Worm (Caenorhabditis elegans) whole organism, young adult: Measurements from ENCODE around the gene Y17G7B.23.
A peak's percentile ranks its signal among the peaks of the same experiment; 100 is the strongest.

Experiments
- C06A6.2 ChIP-seq: fragments of 200-800 bp; sonication (Bioruptor generic); conservative IDR thresholded peaks from 2 replicates; pipeline ENCODE4 v1.3.6; 2022; ENCODE audit warnings: missing genetic modification characterization, missing compliant biosample characterization
- C17E4.6 ChIP-seq: fragments of 200-800 bp; sonication (Bioruptor generic); IDR thresholded peaks from 2 replicates; pipeline ENCODE4 v1.3.6; 2022; ENCODE audit warnings: missing genetic modification reagents, missing genetic modification characterization, missing compliant biosample characterization
- D2030.7 ChIP-seq: fragments of 200-800 bp; sonication (Bioruptor generic); IDR thresholded peaks from 2 replicates; pipeline ENCODE4 v1.3.6; 2022; ENCODE audit warnings: missing genetic modification reagents, missing genetic modification characterization, missing compliant biosample characterization
- F23B12.7 ChIP-seq: sonication (generic microtip); optimal IDR thresholded peaks from 2 replicates; lab custom pipeline; 2017; ENCODE audit warnings: missing genetic modification characterization, mild to moderate bottlenecking, missing compliant biosample characterization, antibody characterized with exemption, moderate library complexity; ENCODE audit not compliant: insufficient read depth
- F33H1.4 ChIP-seq: fragments of 200-800 bp; sonication (Bioruptor generic); IDR thresholded peaks from 2 replicates; pipeline ENCODE4 v1.3.6; 2022; ENCODE audit warnings: missing genetic modification reagents, missing genetic modification characterization, missing compliant biosample characterization
- F39B2.1 ChIP-seq: fragments of 200-800 bp; sonication (Bioruptor generic); IDR thresholded peaks from 2 replicates; pipeline ENCODE4 v1.3.6; 2022; ENCODE audit warnings: missing genetic modification reagents, missing genetic modification characterization, missing compliant biosample characterization
- F57A8.1 ChIP-seq: fragments of 200-800 bp; sonication (Bioruptor generic); optimal IDR thresholded peaks from 2 replicates; lab custom pipeline; 2018; ENCODE audit warnings: mild to moderate bottlenecking, missing genetic modification characterization, moderate library complexity, missing compliant biosample characterization
- F57C9.4 ChIP-seq: sonication (generic microtip); optimal IDR thresholded peaks from 2 replicates; lab custom pipeline; 2017; ENCODE audit warnings: mild to moderate bottlenecking, missing genetic modification characterization, missing compliant biosample characterization
- Y53F4B.3 ChIP-seq: fragments of 200-800 bp; sonication (Bioruptor generic); IDR thresholded peaks from 2 replicates; pipeline ENCODE4 v1.3.6; 2022; ENCODE audit warnings: missing genetic modification reagents, missing genetic modification characterization, missing compliant biosample characterization
- Y79H2A.3 ChIP-seq: fragments of 200-800 bp; sonication (Bioruptor generic); conservative IDR thresholded peaks from 2 replicates; pipeline ENCODE4 v1.3.6; 2022; ENCODE audit warnings: missing genetic modification reagents, missing genetic modification characterization, missing compliant biosample characterization
- Y95B8A.8 ChIP-seq: fragments of 200-800 bp; sonication (Bioruptor generic); IDR thresholded peaks from 2 replicates; pipeline ENCODE4 v1.3.6; 2022; ENCODE audit warnings: missing genetic modification reagents, missing genetic modification characterization, missing compliant biosample characterization
- akir-1 ChIP-seq: fragments of 200-800 bp; sonication (Bioruptor generic); optimal IDR thresholded peaks from 2 replicates; lab custom pipeline; 2018; ENCODE audit warnings: mild to moderate bottlenecking, missing genetic modification characterization, moderate library complexity, missing compliant biosample characterization
- aptf-3 ChIP-seq: fragments of 200-800 bp; sonication (Bioruptor generic); IDR thresholded peaks from 2 replicates; pipeline ENCODE4 v1.3.6; 2022; ENCODE audit warnings: missing genetic modification characterization, missing compliant biosample characterization
- attf-3 ChIP-seq: fragments of 200-800 bp; sonication (Bioruptor generic); conservative IDR thresholded peaks from 2 replicates; pipeline ENCODE4 v1.3.6; 2022; ENCODE audit warnings: missing genetic modification reagents, missing genetic modification characterization, missing compliant biosample characterization
- attf-6 ChIP-seq: fragments of 200-800 bp; sonication (Bioruptor generic); IDR thresholded peaks from 2 replicates; pipeline ENCODE4 v1.3.6; 2022; ENCODE audit warnings: missing genetic modification reagents, missing genetic modification characterization, missing compliant biosample characterization
- bed-2 ChIP-seq: fragments of 200-800 bp; sonication (Bioruptor generic); IDR thresholded peaks from 2 replicates; pipeline ENCODE4 v1.3.6; 2022; ENCODE audit warnings: missing genetic modification reagents, missing genetic modification characterization, missing compliant biosample characterization
- ccch-3 ChIP-seq: fragments of 200-800 bp; sonication (Bioruptor generic); optimal IDR thresholded peaks from 2 replicates; lab custom pipeline; 2018; ENCODE audit warnings: mild to moderate bottlenecking, missing genetic modification characterization, missing compliant biosample characterization
- cebp-1 ChIP-seq, 2 experiments: fragments of 200-800 bp in 1 of 2; sonication (Bioruptor generic) in 1 of 2; sonication (generic microtip) in 1 of 2; IDR thresholded peaks in 1 of 2; optimal IDR thresholded peaks in 1 of 2; 2 replicates each; pipeline versions ENCODE4 v1.3.6 to Lab custom; 2017 to 2022; ENCODE audit warnings: missing compliant biosample characterization in 2 of 2, missing genetic modification characterization in 2 of 2, mild to moderate bottlenecking in 1 of 2, missing genetic modification reagents in 1 of 2, moderate library complexity in 1 of 2
- ceh-91 ChIP-seq: fragments of 200-800 bp; sonication (Bioruptor generic); IDR thresholded peaks from 2 replicates; pipeline ENCODE4 v1.3.6; 2022; ENCODE audit warnings: missing genetic modification reagents, missing genetic modification characterization, missing compliant biosample characterization
- die-1 ChIP-seq: sonication (generic microtip); optimal IDR thresholded peaks from 2 replicates; lab custom pipeline; 2016; ENCODE audit warnings: missing genotype, mild to moderate bottlenecking, missing genetic modification characterization, missing compliant biosample characterization
- dox-1 ChIP-seq: fragments of 200-800 bp; sonication (Bioruptor generic); IDR thresholded peaks from 2 replicates; pipeline ENCODE4 v1.3.6; 2022; ENCODE audit warnings: missing genetic modification reagents, missing genetic modification characterization, missing compliant biosample characterization
- dpff-1 ChIP-seq: sonication (generic microtip); optimal IDR thresholded peaks from 2 replicates; lab custom pipeline; 2017; ENCODE audit warnings: mild to moderate bottlenecking, missing genetic modification characterization, missing compliant biosample characterization
- dpl-1 ChIP-seq: fragments of 150-350 bp; optimal IDR thresholded peaks from 2 replicates; lab custom pipeline; 2014; ENCODE audit warnings: missing biosample characterization, missing genetic modification reagents, missing genetic modification characterization
- egl-44 ChIP-seq: fragments of 200-800 bp; sonication (Bioruptor generic); IDR thresholded peaks from 2 replicates; pipeline ENCODE4 v1.3.6; 2022; ENCODE audit warnings: missing genetic modification reagents, missing genetic modification characterization, missing compliant biosample characterization
- him-1 ChIP-seq: sonication (generic microtip); optimal IDR thresholded peaks from 2 replicates; lab custom pipeline; 2016; ENCODE audit warnings: missing genotype, missing genetic modification reagents, missing genetic modification characterization, missing compliant biosample characterization
- hlh-12 ChIP-seq: sonication (generic microtip); optimal IDR thresholded peaks from 2 replicates; lab custom pipeline; 2016; ENCODE audit warnings: missing genetic modification characterization, missing compliant biosample characterization
- hrde-1 ChIP-seq: sonication (generic microtip); optimal IDR thresholded peaks from 2 replicates; lab custom pipeline; 2016; ENCODE audit warnings: missing genetic modification characterization, mild to moderate bottlenecking, missing compliant biosample characterization, moderate library complexity, missing genotype, missing genetic modification reagents, borderline replicate concordance
- lag-1 ChIP-seq: fragments of 200-800 bp; sonication (Bioruptor generic); IDR thresholded peaks from 2 replicates; pipeline ENCODE4 v1.3.6; 2022; ENCODE audit warnings: missing genetic modification reagents, missing genetic modification characterization, missing compliant biosample characterization
- lin-35 ChIP-seq, 3 experiments: fragments of 150-350 bp in 2 of 3; sonication (generic microtip) in 1 of 3; optimal IDR thresholded peaks; 2 replicates each; lab custom pipeline; 2014 to 2018; ENCODE audit warnings: missing biosample characterization in 3 of 3, missing genetic modification characterization in 3 of 3, missing genetic modification reagents in 3 of 3
- madf-3 ChIP-seq: fragments of 200-800 bp; sonication (Bioruptor generic); IDR thresholded peaks from 2 replicates; pipeline ENCODE4 v1.3.6; 2022; ENCODE audit warnings: missing genetic modification reagents, missing genetic modification characterization, missing compliant biosample characterization
- madf-8 ChIP-seq: fragments of 200-800 bp; sonication (Bioruptor generic); conservative IDR thresholded peaks from 2 replicates; pipeline ENCODE4 v1.3.6; 2022; ENCODE audit warnings: missing genetic modification reagents, missing genetic modification characterization, missing compliant biosample characterization
- mcd-1 ChIP-seq: fragments of 200-800 bp; sonication (Bioruptor generic); IDR thresholded peaks from 2 replicates; pipeline ENCODE4 v1.3.6; 2022; ENCODE audit warnings: missing genetic modification reagents, missing genetic modification characterization, missing compliant biosample characterization
- nfya-2 ChIP-seq: fragments of 200-800 bp; sonication (Bioruptor generic); IDR thresholded peaks from 2 replicates; pipeline ENCODE4 v1.3.6; 2022; ENCODE audit warnings: missing genetic modification reagents, missing genetic modification characterization, missing compliant biosample characterization
- nfyb-1 ChIP-seq: fragments of 200-800 bp; sonication (Bioruptor generic); IDR thresholded peaks from 2 replicates; pipeline ENCODE4 v1.3.6; 2022; ENCODE audit warnings: missing genetic modification reagents, missing genetic modification characterization, missing compliant biosample characterization
- nhr-179 ChIP-seq: sonication (generic microtip); optimal IDR thresholded peaks from 2 replicates; lab custom pipeline; 2016; ENCODE audit warnings: mild to moderate bottlenecking, missing genetic modification characterization, missing compliant biosample characterization
- nhr-80 ChIP-seq: sonication (generic microtip); optimal IDR thresholded peaks from 2 replicates; lab custom pipeline; 2016; ENCODE audit warnings: missing genetic modification characterization, missing compliant biosample characterization
- pbrm-1 ChIP-seq: fragments of 200-800 bp; sonication (Bioruptor generic); IDR thresholded peaks from 2 replicates; pipeline ENCODE4 v1.3.6; 2022; ENCODE audit warnings: missing genetic modification reagents, missing genetic modification characterization, missing compliant biosample characterization
- pha-4 ChIP-seq: fragments of 150-350 bp; sonication (generic microtip); optimal IDR thresholded peaks from 2 replicates; lab custom pipeline; 2014; ENCODE audit warnings: missing biosample characterization, missing genetic modification reagents, missing genetic modification characterization
- rcor-1 ChIP-seq: fragments of 200-800 bp; sonication (Bioruptor generic); IDR thresholded peaks from 2 replicates; pipeline ENCODE4 v1.3.6; 2022; ENCODE audit warnings: missing genetic modification reagents, missing genetic modification characterization, missing compliant biosample characterization
- repo-1 ChIP-seq: sonication (generic microtip); optimal IDR thresholded peaks from 2 replicates; lab custom pipeline; 2017; ENCODE audit warnings: mild to moderate bottlenecking, missing genetic modification characterization, missing compliant biosample characterization
- sea-2 ChIP-seq: fragments of 200-800 bp; sonication (Bioruptor generic); IDR thresholded peaks from 2 replicates; pipeline ENCODE4 v1.3.6; 2022; ENCODE audit warnings: missing genetic modification characterization, missing compliant biosample characterization
- somi-1 ChIP-seq: fragments of 200-800 bp; sonication (Bioruptor generic); optimal IDR thresholded peaks from 2 replicates; lab custom pipeline; 2018; ENCODE audit warnings: mild to moderate bottlenecking, missing genetic modification characterization, missing compliant biosample characterization
- tbp1 ChIP-seq: fragments of 200-800 bp; sonication (Bioruptor generic); optimal IDR thresholded peaks from 2 replicates; lab custom pipeline; 2018; ENCODE audit warnings: mild to moderate bottlenecking, missing genetic modification characterization, missing compliant biosample characterization
- tbx-9 ChIP-seq: sonication (generic microtip); optimal IDR thresholded peaks from 2 replicates; lab custom pipeline; 2016; ENCODE audit warnings: borderline replicate concordance, missing genetic modification characterization, inconsistent platforms, missing compliant biosample characterization
- ztf-26 ChIP-seq: sonication (generic microtip); optimal IDR thresholded peaks from 2 replicates; lab custom pipeline; 2017; ENCODE audit warnings: missing genetic modification characterization, missing compliant biosample characterization
- ztf-3 ChIP-seq: fragments of 200-800 bp; sonication (Bioruptor generic); optimal IDR thresholded peaks from 2 replicates; lab custom pipeline; 2018; ENCODE audit warnings: mild to moderate bottlenecking, missing genetic modification characterization, missing compliant biosample characterization

Gene Y17G7B.23

DNA sequence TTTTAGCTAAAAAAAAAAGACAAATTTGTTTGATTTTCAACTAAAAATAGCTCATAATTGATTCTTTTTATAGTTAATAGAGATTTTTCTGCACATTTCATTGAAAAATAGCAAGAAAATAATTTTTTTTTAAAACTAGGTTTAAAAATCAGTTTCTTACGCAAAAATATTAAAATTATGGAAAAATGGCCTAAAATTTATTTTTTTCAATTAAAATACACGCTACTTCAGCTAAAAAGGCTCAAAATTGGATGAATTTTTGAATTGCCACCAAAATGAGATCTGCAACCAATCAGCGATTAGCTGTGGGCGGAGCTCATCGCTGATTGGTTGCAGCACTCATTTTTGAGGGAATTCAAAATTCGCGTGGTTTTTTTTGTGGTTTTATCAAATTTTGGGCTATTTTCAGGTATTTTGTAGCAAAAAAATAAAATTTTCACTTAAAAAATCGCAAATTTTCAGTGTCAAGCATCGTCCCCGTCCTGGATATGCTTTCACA is 35.8 kb upstream of the Y17G7B.23 start:
- 0 out of 2 replicates have a peak, but pooled peaks have one; percentile 41 for TF ChIP-seq nfya-2 (GFP tag; lab: Robert Waterston, UW)
- no peak for TF ChIP-seq nhr-179 (tag; lab: Kevin White, UChicago)
- TF ChIP-seq lin-35 (GFP tag; optimal IDR thresholded peaks at IDR 0.05; lab: Kevin White, UChicago), result no peak
- TF ChIP-seq attf-6, result no peak
- peak; percentile 94 for TF ChIP-seq nfyb-1 (GFP tag; lab: Robert Waterston, UW)

DNA sequence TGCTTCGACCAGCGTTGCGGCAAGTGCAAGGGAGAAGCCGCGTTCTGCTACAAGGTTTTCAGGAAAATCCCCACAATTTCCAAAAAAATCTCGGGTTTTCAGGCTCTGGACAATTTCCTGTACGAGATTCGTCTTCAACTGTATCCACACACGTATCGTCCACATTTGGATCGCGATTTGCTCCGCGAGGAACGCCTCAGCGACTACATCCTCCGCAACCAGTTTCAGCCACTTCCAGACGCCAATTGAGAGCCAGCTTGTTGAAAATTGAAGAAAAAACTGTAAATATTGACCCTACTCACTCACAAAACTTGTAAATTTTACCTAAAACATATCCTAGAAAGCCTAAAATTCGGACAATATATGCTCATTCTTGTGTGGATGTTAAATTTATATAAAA is 34.2 kb upstream of the Y17G7B.23 start:
- TF ChIP-seq F33H1.4 (GFP tag; lab: Robert Waterston, UW), result 0 out of 2 replicates have a peak, but pooled peaks have one; percentile 9
- 0 out of 2 replicates have a peak, but pooled peaks have one; percentile 39 for TF ChIP-seq pbrm-1 (GFP tag; lab: Robert Waterston, UW)
- peak; percentile 1 for TF ChIP-seq hrde-1 (tag; lab: Kevin White, UChicago)
- TF ChIP-seq F57C9.4 (tag; lab: Kevin White, UChicago), result no peak
- no peak for TF ChIP-seq pha-4
- no peak for TF ChIP-seq dpff-1
- no peak for TF ChIP-seq ztf-26 (tag; lab: Kevin White, UChicago)
- TF ChIP-seq somi-1 (GFP tag; lab: Kevin White, UChicago), result no peak
- peak; percentile 5 for TF ChIP-seq die-1 (tag; lab: Kevin White, UChicago)
- TF ChIP-seq aptf-3 (GFP tag; lab: Robert Waterston, UW), result no peak
- no peak for TF ChIP-seq lin-35 (GFP tag; optimal IDR thresholded peaks at IDR 0.05; lab: Kevin White, UChicago)
- TF ChIP-seq D2030.7, result no peak
- TF ChIP-seq bed-2 (GFP tag; lab: Robert Waterston, UW), result no peak
- no peak for TF ChIP-seq nhr-80
- no peak for TF ChIP-seq dpl-1 (GFP tag; lab: Kevin White, UChicago)
- no peak for TF ChIP-seq ztf-3 (GFP tag; lab: Kevin White, UChicago)
- TF ChIP-seq egl-44, result 0 out of 2 replicates have a peak, but pooled peaks have one; percentile 37
- TF ChIP-seq hlh-12 (tag; lab: Kevin White, UChicago), result no peak
- no peak for TF ChIP-seq madf-8
- TF ChIP-seq sea-2 (GFP tag; lab: Robert Waterston, UW), result no peak
- TF ChIP-seq C17E4.6 (GFP tag; lab: Robert Waterston, UW), result no peak
- TF ChIP-seq ccch-3 (GFP tag; lab: Kevin White, UChicago), result no peak
- no peak for TF ChIP-seq Y53F4B.3 (GFP tag; lab: Robert Waterston, UW)
- TF ChIP-seq ceh-91, result 0 out of 2 replicates have a peak, but pooled peaks have one; percentile 29
- no peak for TF ChIP-seq mcd-1 (GFP tag; lab: Robert Waterston, UW)
- no peak for TF ChIP-seq F39B2.1 (GFP tag; lab: Robert Waterston, UW)
- no peak for TF ChIP-seq him-1
- TF ChIP-seq rcor-1 (GFP tag; lab: Robert Waterston, UW), result no peak
- no peak for TF ChIP-seq tbx-9 (tag; lab: Kevin White, UChicago)
- no peak for TF ChIP-seq akir-1 (GFP tag; lab: Kevin White, UChicago)
- TF ChIP-seq Y79H2A.3 (GFP tag; lab: Robert Waterston, UW), result 0 out of 2 replicates have a peak, but pooled peaks have one; percentile 36
- no peak for TF ChIP-seq tbp1 (GFP tag; lab: Kevin White, UChicago)
- TF ChIP-seq repo-1 (tag; lab: Kevin White, UChicago), result no peak
- TF ChIP-seq lag-1, result no peak
- peak; percentile 20; the same call in 1 of the 2 replicates for TF ChIP-seq dox-1 (GFP tag; lab: Robert Waterston, UW)
- TF ChIP-seq madf-3 (GFP tag; lab: Robert Waterston, UW), result 0 out of 2 replicates have a peak, but pooled peaks have one; percentile 15
- no peak for TF ChIP-seq cebp-1 (GFP tag; IDR thresholded peaks at IDR 0.05; lab: Robert Waterston, UW)
- peak; percentile 15 for TF ChIP-seq cebp-1 (tag; optimal IDR thresholded peaks at IDR 0.05; lab: Kevin White, UChicago)
- TF ChIP-seq attf-3 (GFP tag; lab: Robert Waterston, UW), result no peak
- TF ChIP-seq F57A8.1 (GFP tag; lab: Kevin White, UChicago), result no peak
- TF ChIP-seq F23B12.7 (tag; lab: Kevin White, UChicago), result no peak
- no peak for TF ChIP-seq C06A6.2 (GFP tag; lab: Robert Waterston, UW)
- no peak for TF ChIP-seq Y95B8A.8 (GFP tag; lab: Robert Waterston, UW)
